Worm (Caenorhabditis elegans): ENCODE data around the gene ngn-1.

The ngn-1 gene

DNA sequence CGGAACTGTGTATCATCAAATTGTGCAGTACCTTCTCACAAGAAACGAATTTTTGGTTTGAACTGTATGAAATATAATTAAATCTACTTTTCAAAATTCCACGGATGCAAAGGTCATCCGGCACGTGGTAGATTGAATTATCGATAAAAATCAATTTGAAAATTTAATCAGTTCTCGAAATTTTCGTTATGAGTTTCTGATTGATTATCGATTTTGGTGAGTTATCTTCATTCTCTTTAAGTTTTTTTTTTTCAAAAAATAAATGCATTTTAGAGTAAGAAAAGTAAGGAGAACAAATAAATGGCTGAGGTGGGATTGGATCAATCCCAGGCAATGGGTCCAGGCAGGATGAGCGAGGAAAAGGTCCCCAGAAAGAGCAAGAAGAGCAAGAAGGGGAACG lies 30.7 kb downstream of the ngn-1 start, which contains the start of gene Y69A2AR.47:
Gene Y69A2AR.47, plus strand, starts transcription at position 301 of the 400 bp plus-strand sequence.
- no peak for TF ChIP-seq elt-4 (tag; optimal IDR thresholded peaks at IDR 0.05)
- no peak for TF ChIP-seq ceh-9 (tag; optimal IDR thresholded peaks at IDR 0.05)
- no peak for TF ChIP-seq zip-5 (tag; optimal IDR thresholded peaks at IDR 0.05)
- no peak for TF ChIP-seq dve-1 (tag; optimal IDR thresholded peaks at IDR 0.05)
- no peak for TF ChIP-seq pqm-1 (tag; optimal IDR thresholded peaks at IDR 0.05)
- no peak for TF ChIP-seq fax-1 (tag; optimal IDR thresholded peaks at IDR 0.05)
- TF ChIP-seq C38D4.7 (GFP tag; optimal IDR thresholded peaks at IDR 0.05) = no peak
- no peak for TF ChIP-seq odd-2 (tag; optimal IDR thresholded peaks at IDR 0.05)

DNA sequence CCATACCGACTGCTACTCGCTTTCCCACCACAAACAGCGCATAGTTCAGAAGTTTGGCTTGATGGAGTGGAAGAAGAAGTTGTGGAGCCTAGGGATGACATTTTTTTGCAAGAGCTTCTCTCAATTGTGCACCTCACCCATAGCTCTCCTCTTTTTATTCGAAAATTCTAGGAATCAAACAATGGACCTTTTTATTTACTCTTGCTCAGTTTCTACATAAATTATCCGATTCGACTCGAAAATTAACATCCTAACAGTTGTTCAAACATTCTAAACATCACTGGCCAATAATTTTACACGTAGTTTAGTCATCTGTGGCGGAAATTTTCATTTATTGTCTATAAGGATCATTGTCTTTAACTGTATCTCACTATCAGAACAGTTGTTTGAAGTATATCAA lies 46.6 kb downstream of the ngn-1 start, which contains the start of gene nhr-242:
Gene nhr-242, minus strand, starts transcription at position 101 of the 400 bp plus-strand sequence.
- TF ChIP-seq ceh-18 (tag; optimal IDR thresholded peaks at IDR 0.05) = no peak
- TF ChIP-seq elt-2 (tag; optimal IDR thresholded peaks at IDR 0.05) = no peak
- TF ChIP-seq hlh-15 (tag; optimal IDR thresholded peaks at IDR 0.05) = no peak
- TF ChIP-seq ttx-3 (tag; optimal IDR thresholded peaks at IDR 0.05) = no peak
- no peak for TF ChIP-seq pha-2 (tag; optimal IDR thresholded peaks at IDR 0.05)
- no peak for TF ChIP-seq madf-2 (tag; optimal IDR thresholded peaks at IDR 0.05)
- no peak for TF ChIP-seq nhr-11 (tag; optimal IDR thresholded peaks at IDR 0.05)
- no peak for TF ChIP-seq hlh-6 (tag; optimal IDR thresholded peaks at IDR 0.05)
- TF ChIP-seq ahr-1 (tag; optimal IDR thresholded peaks at IDR 0.05) = no peak
- TF ChIP-seq ets-4 (tag; optimal IDR thresholded peaks at IDR 0.05) = no peak
